Fruit fly (Drosophila melanogaster) S2 (cell line): ENCODE measurements around the gene Tudor-SN.

Experiments
- CG8478 ChIP-seq: fragments of >200 bp; optimal IDR thresholded peaks from 2 replicates; lab custom pipeline; 2018
- CTCF ChIP-seq, 2 experiments: fragments of >200 bp; optimal IDR thresholded peaks; 2 replicates each; lab custom pipeline; 2018

Gene Tudor-SN

DNA sequence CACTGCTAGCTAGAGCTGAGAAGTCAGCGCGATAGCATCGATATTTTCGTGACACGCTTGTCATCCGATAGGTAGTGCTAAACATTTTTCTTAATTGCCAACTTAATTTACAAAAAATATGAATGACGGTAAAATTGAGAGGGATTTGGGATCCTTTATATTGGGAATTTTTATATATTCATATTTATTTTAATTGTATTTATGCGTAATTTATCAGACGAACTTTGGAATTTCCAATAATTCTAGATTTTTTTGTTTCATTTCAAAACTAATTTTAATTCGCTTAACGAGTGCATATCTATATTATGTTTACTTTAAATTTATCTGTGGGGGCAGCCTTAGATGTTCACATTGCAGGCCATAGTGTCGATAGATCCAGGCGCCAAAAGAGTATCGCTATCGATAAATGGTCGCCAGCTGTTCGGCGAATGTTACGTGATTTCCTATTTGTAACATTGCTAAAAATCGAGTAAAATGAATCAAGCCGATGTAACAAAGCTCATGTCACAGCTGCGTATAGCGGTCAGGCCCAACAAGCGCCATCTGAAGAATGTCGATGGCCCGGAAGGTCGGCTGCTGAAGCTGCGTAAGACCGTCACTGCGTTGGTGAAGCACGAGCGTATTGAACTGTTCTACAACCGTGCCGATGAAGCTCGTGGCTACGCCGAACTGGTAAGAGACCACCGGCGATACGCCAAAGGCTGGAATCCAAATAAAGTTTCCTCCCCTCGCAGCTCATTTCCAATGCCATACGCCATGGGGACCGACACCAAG is at the start of gene Tudor-SN, which contains the start of gene mRpL17:
Gene Tudor-SN (minus strand): TSS at position 3 of the 774 bp plus-strand sequence.
Gene mRpL17 (plus strand): TSS at position 402 of the 774 bp plus-strand sequence.
- TF ChIP-seq CG8478 (lab: Kevin White, UChicago): no peak
- peak in 1 of 2 experiments; percentile 5 for TF ChIP-seq CTCF (optimal IDR thresholded peaks at IDR 0.05; lab: Kevin White, UChicago)

DNA sequence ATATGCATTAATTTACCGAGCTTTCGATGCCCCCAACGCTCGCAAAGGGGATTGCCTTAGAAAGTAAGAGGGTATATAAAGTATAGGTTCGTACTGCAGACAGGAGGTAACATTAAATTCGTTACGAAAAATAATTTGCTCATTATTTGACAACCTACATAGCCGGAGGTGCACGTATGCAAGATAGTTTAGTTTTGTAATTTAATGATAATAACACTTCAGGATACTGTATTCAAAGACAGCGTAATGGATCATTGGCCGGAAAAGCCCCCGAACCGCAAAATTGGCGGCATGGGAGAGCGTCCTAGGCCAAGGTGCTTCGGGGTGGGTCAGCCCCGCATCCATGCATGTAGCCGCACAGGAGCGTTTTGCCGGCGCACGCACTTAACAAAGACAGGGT is 48.1 kb upstream of the Tudor-SN start:
- TF ChIP-seq CTCF (optimal IDR thresholded peaks at IDR 0.05; lab: Kevin White, UChicago) (no peak), CG8478 (lab: Kevin White, UChicago) (no peak)

- TF ChIP-seq CG8478 (lab: Kevin White, UChicago): no peak
- no peak for TF ChIP-seq CTCF (optimal IDR thresholded peaks at IDR 0.05; lab: Kevin White, UChicago)
These were observed 47.4 kb upstream of the Tudor-SN start for dm6 chr3L:311607-312006.

DNA sequence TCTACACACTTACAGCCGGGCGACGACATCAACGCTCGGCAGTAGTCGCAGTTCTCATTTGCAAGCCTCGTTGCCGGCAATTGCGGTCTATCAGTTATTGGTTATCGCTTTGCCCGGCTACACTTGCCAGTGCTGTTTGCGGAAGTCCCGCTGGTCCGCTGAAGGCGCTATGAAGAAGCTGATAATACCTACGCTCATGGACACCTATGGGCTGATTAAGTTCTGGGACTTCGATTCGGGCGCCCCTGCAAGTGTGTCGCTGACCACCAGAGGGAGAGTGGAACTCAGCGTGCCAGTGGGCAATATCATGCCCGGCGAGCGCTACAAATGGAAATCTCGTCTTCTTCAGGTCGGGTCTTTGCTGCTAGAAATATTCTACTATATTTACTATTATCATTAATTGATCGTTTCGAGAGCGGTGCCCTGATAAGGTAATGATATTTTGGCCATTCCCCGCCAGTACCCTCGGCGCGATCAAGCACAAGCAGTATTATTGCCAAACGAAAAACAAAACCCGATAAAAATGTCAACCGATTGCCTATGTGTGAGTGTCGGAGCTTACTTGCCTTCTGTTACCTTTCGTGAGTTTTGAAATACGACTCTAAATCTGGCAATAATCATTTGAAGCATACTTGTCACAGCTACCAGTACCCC is 35.9 kb upstream of the Tudor-SN start:
- TF ChIP-seq CTCF (optimal IDR thresholded peaks at IDR 0.05; lab: Kevin White, UChicago): no peak

DNA sequence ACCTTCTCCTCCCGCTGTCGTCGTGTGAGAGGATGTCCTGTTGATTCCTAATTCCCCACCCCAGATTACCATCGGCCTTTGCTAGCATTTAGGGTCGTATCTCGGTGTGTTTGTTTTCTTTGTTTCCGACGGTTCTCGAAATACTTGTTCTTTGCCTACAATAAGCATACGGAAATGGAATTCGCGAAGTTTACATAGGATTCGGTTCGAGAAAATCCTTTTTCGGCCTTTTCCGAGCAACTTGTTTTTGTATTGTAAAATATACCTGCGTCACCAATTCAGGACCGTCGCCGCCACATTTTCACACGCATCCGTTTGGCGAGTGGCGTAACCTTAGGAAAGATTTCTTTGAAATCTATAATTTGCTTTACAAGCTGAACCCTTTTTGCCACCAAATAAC is 34.3 kb upstream of the Tudor-SN start:
- no peak for TF ChIP-seq CTCF (optimal IDR thresholded peaks at IDR 0.05; lab: Kevin White, UChicago)
- TF ChIP-seq CG8478 (lab: Kevin White, UChicago): no peak

DNA sequence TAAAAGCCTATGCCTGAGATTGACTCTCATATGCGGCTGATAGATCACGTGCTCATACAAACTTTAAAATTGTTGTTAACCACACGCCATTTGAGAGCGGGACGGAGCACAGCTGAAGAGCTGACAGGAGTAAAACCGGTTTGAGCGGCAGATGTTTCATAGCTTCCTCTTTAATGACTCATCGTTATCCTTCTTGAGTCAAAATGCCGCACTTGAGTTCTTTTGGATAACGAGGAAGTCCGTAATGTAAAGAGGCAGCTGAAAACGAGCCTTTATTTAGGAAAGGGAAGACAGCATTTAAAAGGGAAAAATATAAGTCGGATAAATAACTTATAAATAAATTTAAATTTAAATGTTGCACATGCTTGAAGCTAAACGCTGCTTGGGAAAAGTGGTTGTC is 33.1 kb upstream of the Tudor-SN start:
- TF ChIP-seq CG8478 (lab: Kevin White, UChicago): no peak
- TF ChIP-seq CTCF (optimal IDR thresholded peaks at IDR 0.05; lab: Kevin White, UChicago): no peak

DNA sequence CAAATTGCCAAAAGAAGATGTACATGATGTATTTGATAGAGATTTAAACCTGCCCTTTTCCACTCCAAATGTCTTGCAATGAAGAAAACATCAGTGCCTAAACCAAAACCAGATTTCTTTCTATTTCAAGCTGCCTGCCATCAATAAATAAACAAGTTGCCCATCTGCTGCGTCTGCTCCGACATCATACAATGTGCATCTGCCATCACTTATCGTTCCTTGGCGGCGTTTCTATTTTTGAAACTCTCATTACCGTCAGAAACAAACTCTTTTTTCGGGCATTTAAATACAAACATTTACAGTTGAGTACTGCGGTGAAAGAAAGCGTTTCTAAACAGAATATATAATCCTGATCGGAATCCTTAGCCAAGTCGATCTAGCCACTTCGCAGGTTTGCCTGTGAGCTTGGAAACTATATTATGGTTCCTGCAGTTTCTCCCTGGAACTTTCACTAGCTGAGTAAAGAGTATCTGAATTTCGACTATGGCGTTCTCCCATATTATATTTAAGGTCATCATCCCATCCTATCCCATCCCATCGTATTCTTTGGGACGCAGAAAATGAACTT is 30.7 kb upstream of the Tudor-SN start:
- no peak for TF ChIP-seq CTCF (optimal IDR thresholded peaks at IDR 0.05; lab: Kevin White, UChicago)
- no peak for TF ChIP-seq CG8478 (lab: Kevin White, UChicago)

DNA sequence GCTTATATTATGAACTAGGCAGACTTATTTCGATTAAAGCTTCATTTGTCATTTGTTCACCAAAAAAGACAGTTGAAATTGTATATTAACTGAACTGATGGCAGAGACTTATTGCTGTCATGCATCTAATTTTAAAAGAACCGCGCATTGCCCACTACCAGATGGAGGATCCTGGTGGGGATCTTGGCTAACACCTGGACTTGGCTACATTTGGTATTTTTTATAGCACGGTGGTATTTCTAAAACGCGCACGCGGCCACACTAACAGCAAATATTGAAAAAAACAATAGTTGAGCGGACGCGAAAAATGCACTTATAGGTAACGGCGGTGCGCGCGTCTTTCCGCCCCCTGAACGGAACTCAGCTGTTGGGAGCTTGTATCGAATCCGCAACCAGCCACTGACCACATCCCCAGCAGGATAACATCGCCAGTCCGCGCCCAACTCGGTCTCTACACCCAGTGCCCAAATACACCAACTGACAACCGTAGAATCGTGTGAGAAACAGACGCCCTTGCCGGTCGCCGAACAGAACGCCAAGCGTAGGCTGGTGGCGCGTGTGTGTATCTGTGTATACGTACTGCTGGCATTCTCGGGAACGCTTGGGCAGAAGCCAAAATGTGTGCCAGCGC is 28.1 kb upstream of the Tudor-SN start:
- TF ChIP-seq CG8478 (lab: Kevin White, UChicago) (no peak), CTCF (optimal IDR thresholded peaks at IDR 0.05; lab: Kevin White, UChicago) (peak; percentile 40 to 48)

dm6 chr3L:291583-292145 is 27.5 kb upstream of the Tudor-SN start:
- TF ChIP-seq CTCF (optimal IDR thresholded peaks at IDR 0.05; lab: Kevin White, UChicago): no peak
- TF ChIP-seq CG8478 (lab: Kevin White, UChicago): no peak

DNA sequence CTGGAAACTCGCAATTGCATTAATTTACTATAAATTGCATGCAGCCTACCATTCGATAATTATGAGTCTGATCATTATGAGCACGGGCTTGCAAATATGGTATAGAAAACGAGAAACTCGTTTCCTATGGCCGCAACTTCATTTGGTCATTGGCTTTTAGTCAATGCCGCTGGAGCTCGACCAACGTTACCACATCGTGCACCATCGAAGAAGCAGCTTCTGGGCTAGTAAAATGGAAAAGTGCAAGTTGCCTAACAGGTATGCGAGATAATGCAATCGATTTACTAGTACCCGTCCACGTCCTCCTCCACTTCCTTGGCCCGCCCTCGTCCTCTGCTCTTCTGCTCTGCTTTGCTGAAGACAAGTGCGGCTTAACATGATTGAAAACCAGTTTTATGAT is 20.1 kb upstream of the Tudor-SN start:
- no peak for TF ChIP-seq CG8478 (lab: Kevin White, UChicago)
- no peak for TF ChIP-seq CTCF (optimal IDR thresholded peaks at IDR 0.05; lab: Kevin White, UChicago)

DNA sequence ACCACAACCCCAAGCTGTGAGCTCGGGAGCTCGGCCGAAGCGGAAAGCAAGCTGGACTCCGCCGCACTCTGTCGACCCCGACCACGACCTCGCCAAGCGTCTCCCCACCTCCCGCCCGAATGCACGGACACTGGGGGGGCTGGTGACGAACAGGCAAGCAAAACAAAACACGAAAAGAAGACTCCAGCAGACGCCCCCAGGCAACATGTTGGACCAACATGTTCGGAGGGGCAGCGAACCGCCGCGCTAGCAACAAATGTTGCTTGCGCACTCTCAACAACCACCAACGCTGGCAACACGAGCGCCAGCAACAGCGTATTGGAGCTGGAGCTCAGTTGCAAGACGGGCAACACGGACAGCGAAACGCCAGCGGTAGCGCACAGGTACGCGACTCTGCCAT is 18.1 kb upstream of the Tudor-SN start:
- TF ChIP-seq CTCF (optimal IDR thresholded peaks at IDR 0.05; lab: Kevin White, UChicago) (no peak), CG8478 (lab: Kevin White, UChicago) (no peak)

dm6 chr3L:276736-277487 is 12.7 kb upstream of the Tudor-SN start, which contains the start of gene RhoGEF3:
RhoGEF3 (plus strand) TSS chr3L:277437.
- no peak for TF ChIP-seq CTCF (optimal IDR thresholded peaks at IDR 0.05; lab: Kevin White, UChicago)
- no peak for TF ChIP-seq CG8478 (lab: Kevin White, UChicago)

- TF ChIP-seq CG8478 (lab: Kevin White, UChicago): no peak
- no peak for TF ChIP-seq CTCF (optimal IDR thresholded peaks at IDR 0.05; lab: Kevin White, UChicago)
These were observed 10.7 kb upstream of the Tudor-SN start, which contains the start of gene ttm2 for dm6 chr3L:274855-275254. ttm2 (plus strand) TSS chr3L:275155.

dm6 chr3L:273291-273690 is 9.1 kb upstream of the Tudor-SN start, which contains the start of gene CG32845:
CG32845 (minus strand) TSS chr3L:273391.
- TF ChIP-seq CTCF (optimal IDR thresholded peaks at IDR 0.05; lab: Kevin White, UChicago) (no peak), CG8478 (lab: Kevin White, UChicago) (no peak)
